Fruit fly (Drosophila melanogaster) whole organism, embryonic: ENCODE results near the gene Pxn.

Source experiments
- Asciz ChIP-seq: fragments of 200-800 bp; sonication (Bioruptor generic); optimal IDR thresholded peaks from 2 replicates; lab custom pipeline; 2017; ENCODE audit warnings: missing biosample characterization, mild to moderate bottlenecking, missing genetic modification characterization, missing genetic modification reagents
- Atf3 ChIP-seq: fragments of 200-800 bp; sonication (Bioruptor generic); optimal IDR thresholded peaks from 3 replicates; lab custom pipeline; 2016; ENCODE audit warnings: missing biosample characterization, missing genetic modification characterization
- Bdp1 ChIP-seq: fragments of 200-800 bp; sonication (Bioruptor generic); optimal IDR thresholded peaks from 3 replicates; lab custom pipeline; 2016; ENCODE audit warnings: missing biosample characterization, missing genetic modification characterization
- Blimp-1 ChIP-seq: fragments of 200-800 bp; sonication (Bioruptor generic); optimal IDR thresholded peaks from 3 replicates; lab custom pipeline; 2018; ENCODE audit warnings: missing biosample characterization, missing genetic modification characterization, mild to moderate bottlenecking, moderate library complexity, missing genetic modification reagents
- CG10267 ChIP-seq: fragments of 200-800 bp; sonication (Bioruptor generic); optimal IDR thresholded peaks from 2 replicates; lab custom pipeline; 2018; ENCODE audit warnings: missing biosample characterization, mild to moderate bottlenecking, missing genetic modification characterization, moderate library complexity
- CG12236 ChIP-seq: fragments of 200-800 bp; sonication (Bioruptor generic); optimal IDR thresholded peaks from 2 replicates; lab custom pipeline; 2016; ENCODE audit warnings: missing biosample characterization, missing genetic modification characterization
- CG13894 ChIP-seq: fragments of 200-800 bp; sonication (Bioruptor generic); optimal IDR thresholded peaks from 3 replicates; lab custom pipeline; 2018; ENCODE audit warnings: missing biosample characterization, mild to moderate bottlenecking, missing genetic modification characterization, moderate library complexity
- CG14965 ChIP-seq: fragments of 200-800 bp; sonication (Bioruptor generic); optimal IDR thresholded peaks from 2 replicates; lab custom pipeline; 2016; ENCODE audit warnings: missing biosample characterization, missing genetic modification characterization, borderline replicate concordance
- CG1647 ChIP-seq: fragments of 200-800 bp; sonication (Bioruptor generic); optimal IDR thresholded peaks from 3 replicates; lab custom pipeline; 2016; ENCODE audit warnings: missing biosample characterization, missing genetic modification characterization
- CG17328 ChIP-seq: fragments of 200-800 bp; sonication (Bioruptor generic); IDR thresholded peaks from 2 replicates; pipeline ENCODE4 v1.3.6; 2022; ENCODE audit warnings: missing biosample characterization, missing genetic modification characterization
- CG17359 ChIP-seq: fragments of 200-800 bp; sonication (Bioruptor generic); optimal IDR thresholded peaks from 3 replicates; lab custom pipeline; 2018; ENCODE audit warnings: missing biosample characterization, mild to moderate bottlenecking, missing genetic modification characterization, moderate library complexity
- CG18764 ChIP-seq: fragments of 200-800 bp; sonication (Bioruptor generic); optimal IDR thresholded peaks from 3 replicates; lab custom pipeline; 2016; ENCODE audit warnings: missing biosample characterization, missing genetic modification characterization
- CG2202 ChIP-seq: fragments of 200-800 bp; sonication (Bioruptor generic); optimal IDR thresholded peaks from 2 replicates; lab custom pipeline; 2018; ENCODE audit warnings: missing biosample characterization, mild to moderate bottlenecking, missing genetic modification characterization
- CG30020 ChIP-seq: fragments of 200-800 bp; optimal IDR thresholded peaks from 2 replicates; lab custom pipeline; 2019; ENCODE audit warnings: missing biosample characterization, mild to moderate bottlenecking, missing genetic modification characterization, moderate library complexity
- CG31365 ChIP-seq: fragments of 200-800 bp; sonication (Bioruptor generic); optimal IDR thresholded peaks from 2 replicates; lab custom pipeline; 2018; ENCODE audit warnings: missing biosample characterization, mild to moderate bottlenecking, missing genetic modification characterization
- CG31441 ChIP-seq: fragments of 200-800 bp; sonication (Bioruptor generic); IDR thresholded peaks from 2 replicates; pipeline ENCODE4 v1.3.6; 2022; ENCODE audit warnings: missing biosample characterization, missing genetic modification characterization
- CG4707 ChIP-seq: fragments of 200-800 bp; sonication (Bioruptor generic); optimal IDR thresholded peaks from 2 replicates; lab custom pipeline; 2018; ENCODE audit warnings: missing biosample characterization, mild to moderate bottlenecking, missing genetic modification characterization, moderate library complexity
- CG8089 ChIP-seq: fragments of 200-800 bp; sonication (Bioruptor generic); optimal IDR thresholded peaks from 3 replicates; lab custom pipeline; 2016; ENCODE audit warnings: missing biosample characterization, missing genetic modification characterization
- CG8388 ChIP-seq: fragments of 200-800 bp; sonication (Bioruptor generic); optimal IDR thresholded peaks from 2 replicates; lab custom pipeline; 2019; ENCODE audit warnings: missing biosample characterization, mild to moderate bottlenecking, missing genetic modification characterization, moderate library complexity
- CG8478 ChIP-seq: fragments of >200 bp; optimal IDR thresholded peaks from 2 replicates; lab custom pipeline; 2018
- CrebB ChIP-seq: fragments of 200-800 bp; sonication (Bioruptor generic); optimal IDR thresholded peaks from 3 replicates; lab custom pipeline; 2018; ENCODE audit warnings: missing biosample characterization, mild to moderate bottlenecking, missing genetic modification characterization
- Dad ChIP-seq: fragments of 200-800 bp; sonication (Bioruptor generic); optimal IDR thresholded peaks from 3 replicates; lab custom pipeline; 2016; ENCODE audit warnings: missing biosample characterization, missing genetic modification characterization
- Dip2 ChIP-seq: fragments of 200-800 bp; sonication (Bioruptor generic); IDR thresholded peaks from 2 replicates; pipeline ENCODE4 v1.3.6; 2022; ENCODE audit warnings: missing biosample characterization, missing genetic modification characterization
- Dll ChIP-seq: fragments of 200-800 bp; sonication (Bioruptor generic); IDR thresholded peaks from 4 replicates; pipeline ENCODE4 v1.3.6; 2022; ENCODE audit warnings: missing biosample characterization, missing genetic modification characterization; ENCODE audit not compliant: partially characterized antibody
- H15 ChIP-seq: fragments of 200-800 bp; sonication (Bioruptor generic); IDR thresholded peaks from 3 replicates; pipeline ENCODE4 v1.3.6; 2022; ENCODE audit warnings: missing biosample characterization, missing genetic modification characterization
- MESR4 ChIP-seq: fragments of 200-800 bp; sonication (Bioruptor generic); optimal IDR thresholded peaks from 2 replicates; lab custom pipeline; 2018; ENCODE audit warnings: missing biosample characterization, mild to moderate bottlenecking, missing genetic modification characterization, moderate library complexity
- Mes4 ChIP-seq: fragments of 200-800 bp; sonication (Bioruptor generic); optimal IDR thresholded peaks from 2 replicates; lab custom pipeline; 2016; ENCODE audit warnings: missing biosample characterization, missing genetic modification characterization
- Pdp1 ChIP-seq, 2 experiments: fragments of 200-800 bp; sonication (Bioruptor generic); optimal IDR thresholded peaks; 3 replicates each; lab custom pipeline; 2016; ENCODE audit warnings: missing biosample characterization in 2 of 2, missing genetic modification characterization in 2 of 2, mild to moderate bottlenecking in 1 of 2, moderate library complexity in 1 of 2
- Sin3A ChIP-seq: fragments of >200 bp; optimal IDR thresholded peaks from 2 replicates; lab custom pipeline; 2018
- Taf1 ChIP-seq: fragments of 200-800 bp; sonication (Bioruptor generic); IDR thresholded peaks from 2 replicates; pipeline ENCODE4 v1.3.6; 2022; ENCODE audit warnings: missing biosample characterization, missing genetic modification characterization
- Xrp1 ChIP-seq: fragments of 200-800 bp; sonication (Bioruptor generic); IDR thresholded peaks from 2 replicates; pipeline ENCODE4 v1.3.6; 2022; ENCODE audit warnings: missing biosample characterization, missing genetic modification characterization
- ara ChIP-seq: fragments of 200-800 bp; sonication (Bioruptor generic); IDR thresholded peaks from 2 replicates; pipeline ENCODE4 v1.3.6; 2022; ENCODE audit warnings: missing biosample characterization, missing genetic modification characterization
- az2 ChIP-seq: fragments of 200-800 bp; sonication (Bioruptor generic); optimal IDR thresholded peaks from 3 replicates; lab custom pipeline; 2016; ENCODE audit warnings: missing biosample characterization, missing genetic modification characterization
- bbx ChIP-seq: fragments of 200-800 bp; sonication (Bioruptor generic); IDR thresholded peaks from 2 replicates; pipeline ENCODE4 v1.3.6; 2022; ENCODE audit warnings: missing biosample characterization, missing genetic modification characterization; ENCODE audit not compliant: partially characterized antibody
- bsh ChIP-seq, 2 experiments: fragments of 200-800 bp; sonication (Bioruptor generic); optimal IDR thresholded peaks; 2 replicates each; lab custom pipeline; 2017 to 2018; ENCODE audit warnings: mild to moderate bottlenecking in 2 of 2, missing biosample characterization in 2 of 2, missing genetic modification characterization in 2 of 2, moderate library complexity in 1 of 2
- cad ChIP-seq: fragments of >200 bp; optimal IDR thresholded peaks from 2 replicates; lab custom pipeline; 2017; ENCODE audit warnings: missing biosample characterization, missing genetic modification characterization
- cato ChIP-seq: fragments of 200-800 bp; sonication (Bioruptor generic); optimal IDR thresholded peaks from 2 replicates; lab custom pipeline; 2016; ENCODE audit warnings: missing biosample characterization, missing genetic modification characterization, borderline replicate concordance
- caup ChIP-seq: fragments of 200-800 bp; sonication (Bioruptor generic); optimal IDR thresholded peaks from 3 replicates; lab custom pipeline; 2017; ENCODE audit warnings: missing biosample characterization, mild to moderate bottlenecking, missing genetic modification characterization, moderate library complexity; ENCODE audit not compliant: severe bottlenecking
- dpn ChIP-seq, 2 experiments: fragments of 200-800 bp; sonication (Bioruptor generic); optimal IDR thresholded peaks; 3 replicates each; lab custom pipeline; 2016; ENCODE audit warnings: missing biosample characterization in 2 of 2, missing genetic modification characterization in 2 of 2
- en ChIP-seq: fragments of 200-800 bp; sonication (Bioruptor generic); optimal IDR thresholded peaks from 2 replicates; lab custom pipeline; 2016; ENCODE audit warnings: missing biosample characterization, missing genetic modification characterization
- fd64A ChIP-seq: fragments of 200-800 bp; sonication (Bioruptor generic); optimal IDR thresholded peaks from 3 replicates; lab custom pipeline; 2018; ENCODE audit warnings: missing biosample characterization, mild to moderate bottlenecking, missing genetic modification characterization
- fd96Cb ChIP-seq: fragments of 200-800 bp; sonication (Bioruptor generic); optimal IDR thresholded peaks from 2 replicates; lab custom pipeline; 2018; ENCODE audit warnings: missing biosample characterization, mild to moderate bottlenecking, missing genetic modification characterization, moderate library complexity
- grau ChIP-seq: fragments of 200-800 bp; optimal IDR thresholded peaks from 3 replicates; lab custom pipeline; 2019; ENCODE audit warnings: missing biosample characterization, mild to moderate bottlenecking, missing genetic modification characterization, moderate library complexity
- grn ChIP-seq: fragments of 200-800 bp; sonication (Bioruptor generic); optimal IDR thresholded peaks from 3 replicates; lab custom pipeline; 2017; ENCODE audit warnings: missing biosample characterization, missing genetic modification characterization
- pfk ChIP-seq: fragments of 200-800 bp; sonication (Bioruptor generic); optimal IDR thresholded peaks from 2 replicates; lab custom pipeline; 2018; ENCODE audit warnings: missing biosample characterization, mild to moderate bottlenecking, missing genetic modification characterization, moderate library complexity
- salm ChIP-seq: fragments of 200-800 bp; sonication (Bioruptor generic); optimal IDR thresholded peaks from 2 replicates; lab custom pipeline; 2018; ENCODE audit warnings: missing biosample characterization, mild to moderate bottlenecking, missing genetic modification characterization
- zen ChIP-seq: fragments of 200-800 bp; sonication (Bioruptor generic); optimal IDR thresholded peaks from 3 replicates; lab custom pipeline; 2018; ENCODE audit warnings: missing biosample characterization, mild to moderate bottlenecking, missing genetic modification characterization, moderate library complexity
- zen2 ChIP-seq: fragments of 200-800 bp; sonication (Bioruptor generic); IDR thresholded peaks from 3 replicates; pipeline ENCODE4 v1.3.6; 2022; ENCODE audit warnings: missing biosample characterization, missing genetic modification characterization; ENCODE audit not compliant: partially characterized antibody
- zf30C ChIP-seq: fragments of 200-800 bp; sonication (Bioruptor generic); optimal IDR thresholded peaks from 3 replicates; lab custom pipeline; 2018; ENCODE audit warnings: missing biosample characterization, mild to moderate bottlenecking, missing genetic modification characterization

Gene Pxn

DNA sequence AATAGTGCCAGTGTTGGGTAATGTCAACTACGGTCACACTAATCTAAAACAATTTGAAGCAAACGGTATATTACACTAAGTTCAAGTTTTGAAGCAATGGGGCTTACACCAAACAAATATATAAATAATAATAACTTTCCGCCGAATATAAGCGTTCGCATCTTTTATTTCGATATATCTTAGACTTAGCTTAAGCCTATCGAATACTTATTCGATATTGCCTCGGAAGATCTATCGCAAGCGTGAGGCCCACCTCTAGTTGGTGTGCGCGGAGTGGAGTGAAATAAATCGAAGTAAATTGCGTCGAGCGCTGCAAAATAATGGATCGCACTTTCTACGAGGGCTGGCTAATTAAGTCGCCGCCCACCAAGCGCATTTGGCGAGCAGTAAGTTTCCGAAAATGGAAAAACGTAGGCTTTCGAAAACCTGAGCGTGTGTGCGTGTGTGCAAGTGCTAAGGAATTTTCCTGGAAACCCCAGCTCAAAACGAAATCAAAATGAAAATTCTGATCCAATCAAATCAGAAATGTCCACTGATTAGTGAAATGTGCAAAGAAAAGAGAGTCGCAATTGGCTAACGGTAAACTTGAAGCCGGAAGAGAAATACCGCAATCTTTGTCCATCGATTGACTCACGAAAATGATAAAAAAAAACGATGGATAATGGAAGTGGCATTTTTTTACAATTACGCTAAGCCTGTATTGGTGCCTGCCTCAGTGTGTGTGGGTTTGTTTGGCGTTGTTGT, 40.5 kb downstream of the Pxn start, which contains the start of gene dos (continued):
- peak; percentile 34 to 37 for TF ChIP-seq Pdp1 (GFP tag; optimal IDR thresholded peaks at IDR 0.05; lab: Kevin White, UChicago)
- no peak for TF ChIP-seq CG1647 (GFP tag; lab: Kevin White, UChicago)
- peak; percentile 63; the same call in 2 of the 3 replicates for TF ChIP-seq zen2
- peak; percentile 75 for TF ChIP-seq CG30020 (tag; lab: Kevin White, UChicago)
- no peak for TF ChIP-seq CG14965 (GFP tag; lab: Kevin White, UChicago)
- TF ChIP-seq MESR4 (GFP tag; lab: Kevin White, UChicago) = peak; percentile 67
- peak; percentile 46; the same call in 1 of the 2 replicates for TF ChIP-seq Xrp1
- peak; percentile 32 for TF ChIP-seq Asciz (GFP tag; lab: Kevin White, UChicago)
- TF ChIP-seq salm (tag; lab: Kevin White, UChicago) = no peak
- peak; percentile 5 for TF ChIP-seq Dad
- no peak for TF ChIP-seq grn (GFP tag; lab: Kevin White, UChicago)
- TF ChIP-seq CG31441 (GFP tag; lab: Robert Waterston, UW) = 0 out of 2 replicates have a peak, but pooled peaks have one; percentile 28
- no peak for TF ChIP-seq zf30C (GFP tag; lab: Kevin White, UChicago)
- TF ChIP-seq fd96Cb = no peak
- peak; percentile 22 for TF ChIP-seq cato (GFP tag; lab: Kevin White, UChicago)
- TF ChIP-seq Dip2 (GFP tag; lab: Robert Waterston, UW) = no peak
- TF ChIP-seq CrebB (tag; lab: Kevin White, UChicago) = peak; percentile 39
- TF ChIP-seq CG17328 = no peak
- TF ChIP-seq CG12236 (GFP tag; lab: Kevin White, UChicago) = no peak
- TF ChIP-seq Mes4 = peak; percentile 10
- peak; percentile 32 for TF ChIP-seq az2
- peak; percentile 81 for TF ChIP-seq bbx
- TF ChIP-seq CG2202 (tag; lab: Kevin White, UChicago) = peak; percentile 37
- TF ChIP-seq Taf1 (GFP tag; lab: Robert Waterston, UW) = no peak
- peak; percentile 46 for TF ChIP-seq CG8388 (GFP tag; lab: Kevin White, UChicago)
- peak; percentile 22 for TF ChIP-seq CG17359 (tag; lab: Kevin White, UChicago)
- TF ChIP-seq Blimp-1 (GFP tag; lab: Kevin White, UChicago) = peak; percentile 43
- TF ChIP-seq CG13894 (tag; lab: Kevin White, UChicago) = peak; percentile 67
- TF ChIP-seq H15 (GFP tag; lab: Robert Waterston, UW) = 0 out of 3 replicates have a peak, but pooled peaks have one; percentile 21
- no peak for TF ChIP-seq en
- TF ChIP-seq dpn (GFP tag; optimal IDR thresholded peaks at IDR 0.05; lab: Kevin White, UChicago) = peak; percentile 43 to 66
- TF ChIP-seq zen (tag; lab: Kevin White, UChicago) = peak; percentile 62
- peak; percentile 52 for TF ChIP-seq grau
- TF ChIP-seq Atf3 (GFP tag; lab: Kevin White, UChicago) = no peak
- TF ChIP-seq Dll (GFP tag; lab: Robert Waterston, UW) = peak; percentile 86
- no peak for TF ChIP-seq pfk (GFP tag; lab: Kevin White, UChicago)
- no peak for TF ChIP-seq ara
- TF ChIP-seq CG4707 (GFP tag; lab: Kevin White, UChicago) = no peak
- TF ChIP-seq Bdp1 (GFP tag; lab: Kevin White, UChicago) = peak; percentile 39
- no peak for TF ChIP-seq fd64A (GFP tag; lab: Kevin White, UChicago)
- TF ChIP-seq cad (GFP tag; lab: Kevin White, UChicago) = no peak
- peak in 1 of 2 experiments; percentile 53 for TF ChIP-seq bsh (GFP tag; optimal IDR thresholded peaks at IDR 0.05; lab: Kevin White, UChicago)
- peak; percentile 100 for TF ChIP-seq CG10267 (tag; lab: Kevin White, UChicago)
- peak; percentile 29 for TF ChIP-seq CG18764
- peak; percentile 5 for TF ChIP-seq CG31365 (tag; lab: Kevin White, UChicago)
- TF ChIP-seq CG8478 (lab: Kevin White, UChicago) = no peak
- TF ChIP-seq caup = peak; percentile 11
- TF ChIP-seq CG8089 = no peak
- TF ChIP-seq Sin3A (lab: Kevin White, UChicago) = peak; percentile 19
